Fruit fly (Drosophila melanogaster) whole organism, embryonic: ENCODE measurements around the gene Doc2.

Source experiments
- Ada2b ChIP-seq: fragments of 200-800 bp; sonication (Bioruptor generic); IDR thresholded peaks from 2 replicates; pipeline ENCODE4 v1.3.6; 2022; ENCODE audit warnings: missing biosample characterization, missing genetic modification characterization
- Asciz ChIP-seq: fragments of 200-800 bp; sonication (Bioruptor generic); optimal IDR thresholded peaks from 2 replicates; lab custom pipeline; 2017; ENCODE audit warnings: missing biosample characterization, mild to moderate bottlenecking, missing genetic modification characterization, missing genetic modification reagents
- B-H1 ChIP-seq: fragments of 200-800 bp; sonication (Bioruptor generic); IDR thresholded peaks from 3 replicates; pipeline ENCODE4 v1.3.6; 2022; ENCODE audit warnings: missing biosample characterization, missing genetic modification characterization
- C15 ChIP-seq: fragments of 200-800 bp; sonication (Bioruptor generic); IDR thresholded peaks from 3 replicates; pipeline ENCODE4 v1.3.6; 2022; ENCODE audit warnings: missing biosample characterization, missing genetic modification characterization
- CG10209 ChIP-seq: fragments of 200-800 bp; sonication (Bioruptor generic); optimal IDR thresholded peaks from 3 replicates; lab custom pipeline; 2017; ENCODE audit warnings: missing biosample characterization, mild to moderate bottlenecking, missing genetic modification characterization, missing genetic modification reagents
- CG10462 ChIP-seq: fragments of 200-800 bp; sonication (Bioruptor generic); optimal IDR thresholded peaks from 2 replicates; lab custom pipeline; 2016; ENCODE audit warnings: missing biosample characterization, missing genetic modification characterization
- CG10959 ChIP-seq: fragments of 200-800 bp; sonication (Bioruptor generic); IDR thresholded peaks from 2 replicates; pipeline ENCODE4 v1.3.6; 2022; ENCODE audit warnings: missing biosample characterization, missing genetic modification characterization
- CG11093 ChIP-seq: fragments of 200-800 bp; sonication (Bioruptor generic); IDR thresholded peaks from 3 replicates; pipeline ENCODE4 v1.3.6; 2022; ENCODE audit warnings: missing biosample characterization, missing genetic modification characterization
- CG12071 ChIP-seq: fragments of 200-800 bp; sonication (Bioruptor generic); optimal IDR thresholded peaks from 3 replicates; lab custom pipeline; 2018; ENCODE audit warnings: missing biosample characterization, mild to moderate bottlenecking, missing genetic modification characterization
- CG12391 ChIP-seq: fragments of 200-800 bp; sonication (Bioruptor generic); optimal IDR thresholded peaks from 3 replicates; lab custom pipeline; 2018; ENCODE audit warnings: missing biosample characterization, mild to moderate bottlenecking, missing genetic modification characterization, moderate library complexity
- CG12942 ChIP-seq: fragments of 200-800 bp; sonication (Bioruptor generic); optimal IDR thresholded peaks from 3 replicates; lab custom pipeline; 2016; ENCODE audit warnings: missing biosample characterization, missing genetic modification characterization
- CG13296 ChIP-seq: fragments of 200-800 bp; sonication (Bioruptor generic); optimal IDR thresholded peaks from 3 replicates; lab custom pipeline; 2018; ENCODE audit warnings: missing biosample characterization, mild to moderate bottlenecking, missing genetic modification characterization
- CG15073 ChIP-seq: fragments of 200-800 bp; sonication (Bioruptor generic); optimal IDR thresholded peaks from 2 replicates; lab custom pipeline; 2016; ENCODE audit warnings: missing biosample characterization, missing genetic modification characterization
- CG15601 ChIP-seq: fragments of 200-800 bp; sonication (Bioruptor generic); optimal IDR thresholded peaks from 3 replicates; lab custom pipeline; 2019; ENCODE audit warnings: missing biosample characterization, mild to moderate bottlenecking, missing genetic modification characterization, moderate library complexity
- CG16813 ChIP-seq: fragments of 200-800 bp; sonication (Bioruptor generic); IDR thresholded peaks from 3 replicates; pipeline ENCODE4 v1.3.6; 2022; ENCODE audit warnings: missing biosample characterization, missing genetic modification characterization; ENCODE audit not compliant: partially characterized antibody
- CG1832 ChIP-seq: fragments of 200-800 bp; sonication (Bioruptor generic); optimal IDR thresholded peaks from 2 replicates; lab custom pipeline; 2017; ENCODE audit warnings: missing biosample characterization, mild to moderate bottlenecking, missing genetic modification characterization, inconsistent platforms
- CG2129 ChIP-seq: fragments of 200-800 bp; sonication (Bioruptor generic); IDR thresholded peaks from 2 replicates; pipeline ENCODE4 v1.3.6; 2022; ENCODE audit warnings: missing biosample characterization, missing genetic modification characterization; ENCODE audit not compliant: partially characterized antibody
- CG3995 ChIP-seq: fragments of 200-800 bp; sonication (Bioruptor generic); optimal IDR thresholded peaks from 3 replicates; lab custom pipeline; 2016; ENCODE audit warnings: missing biosample characterization, missing genetic modification characterization
- CG4617 ChIP-seq: fragments of 200-800 bp; sonication (Bioruptor generic); optimal IDR thresholded peaks from 3 replicates; lab custom pipeline; 2016; ENCODE audit warnings: missing biosample characterization, missing genetic modification characterization, borderline replicate concordance
- CG6683 ChIP-seq: fragments of 200-800 bp; sonication (Bioruptor generic); optimal IDR thresholded peaks from 2 replicates; lab custom pipeline; 2017; ENCODE audit warnings: missing biosample characterization, mild to moderate bottlenecking, missing genetic modification characterization, missing genetic modification reagents
- CG7271 ChIP-seq: fragments of 200-800 bp; sonication (Bioruptor generic); optimal IDR thresholded peaks from 2 replicates; lab custom pipeline; 2018; ENCODE audit warnings: missing biosample characterization, mild to moderate bottlenecking, missing genetic modification characterization, moderate library complexity
- D ChIP-seq, 2 experiments: fragments of 200-800 bp in 1 of 2; fragments of >200 bp in 1 of 2; sonication (Bioruptor generic) in 1 of 2; optimal IDR thresholded peaks; 2 replicates in 1 of 2; 3 replicates in 1 of 2; lab custom pipeline; 2017; ENCODE audit warnings: mild to moderate bottlenecking in 1 of 2, missing biosample characterization in 1 of 2, missing genetic modification characterization in 1 of 2, missing genetic modification reagents in 1 of 2
- D19A ChIP-seq: fragments of 200-800 bp; optimal IDR thresholded peaks from 3 replicates; lab custom pipeline; 2019; ENCODE audit warnings: missing biosample characterization, mild to moderate bottlenecking, missing genetic modification characterization, moderate library complexity
- ERR ChIP-seq: fragments of 200-800 bp; sonication (Bioruptor generic); optimal IDR thresholded peaks from 2 replicates; lab custom pipeline; 2016; ENCODE audit warnings: missing biosample characterization, missing genetic modification characterization
- Fer3 ChIP-seq: fragments of 200-800 bp; sonication (Bioruptor generic); optimal IDR thresholded peaks from 2 replicates; lab custom pipeline; 2018; ENCODE audit warnings: missing biosample characterization, mild to moderate bottlenecking, missing genetic modification characterization, moderate library complexity
- HLH4C ChIP-seq: fragments of 200-800 bp; sonication (Bioruptor generic); IDR thresholded peaks from 3 replicates; pipeline ENCODE4 v1.3.6; 2022; ENCODE audit warnings: missing biosample characterization, missing genetic modification characterization; ENCODE audit not compliant: partially characterized antibody
- Hr78 ChIP-seq, 2 experiments: fragments of 200-800 bp in 1 of 2; fragments of >200 bp in 1 of 2; sonication (Bioruptor generic) in 1 of 2; optimal IDR thresholded peaks; 2 replicates each; lab custom pipeline; 2017 to 2019; ENCODE audit warnings: missing biosample characterization in 2 of 2, missing genetic modification characterization in 2 of 2, mild to moderate bottlenecking in 1 of 2, moderate library complexity in 1 of 2
- Lhr ChIP-seq: fragments of 200-800 bp; sonication (Bioruptor generic); optimal IDR thresholded peaks from 3 replicates; lab custom pipeline; 2017; ENCODE audit warnings: mild to moderate bottlenecking, missing biosample characterization, missing genetic modification reagents, missing genetic modification characterization
- MTF-1 ChIP-seq: fragments of 200-800 bp; sonication (Bioruptor generic); optimal IDR thresholded peaks from 2 replicates; lab custom pipeline; 2018; ENCODE audit warnings: missing biosample characterization, mild to moderate bottlenecking, missing genetic modification characterization, borderline replicate concordance
- Meics ChIP-seq: fragments of 200-800 bp; sonication (Bioruptor generic); optimal IDR thresholded peaks from 2 replicates; lab custom pipeline; 2017; ENCODE audit warnings: missing biosample characterization, mild to moderate bottlenecking, missing genetic modification characterization
- Sry-β ChIP-seq: fragments of 200-800 bp; sonication (Bioruptor generic); optimal IDR thresholded peaks from 2 replicates; lab custom pipeline; 2018; ENCODE audit warnings: missing biosample characterization, mild to moderate bottlenecking, missing genetic modification characterization, moderate library complexity
- az2 ChIP-seq: fragments of 200-800 bp; sonication (Bioruptor generic); optimal IDR thresholded peaks from 3 replicates; lab custom pipeline; 2016; ENCODE audit warnings: missing biosample characterization, missing genetic modification characterization
- bcd ChIP-seq: fragments of 200-800 bp; sonication (Bioruptor generic); optimal IDR thresholded peaks from 2 replicates; lab custom pipeline; 2017; ENCODE audit warnings: missing biosample characterization, mild to moderate bottlenecking, missing genetic modification characterization
- chinmo ChIP-seq: fragments of 200-800 bp; sonication (Bioruptor generic); IDR thresholded peaks from 4 replicates; pipeline ENCODE4 v1.3.6; 2022; ENCODE audit warnings: missing biosample characterization, missing genetic modification characterization; ENCODE audit not compliant: partially characterized antibody
- crc ChIP-seq: fragments of 200-800 bp; sonication (Bioruptor generic); optimal IDR thresholded peaks from 2 replicates; lab custom pipeline; 2016; ENCODE audit warnings: missing biosample characterization, missing genetic modification characterization
- dati ChIP-seq: fragments of 200-800 bp; sonication (Bioruptor generic); IDR thresholded peaks from 2 replicates; pipeline ENCODE4 v1.3.6; 2022; ENCODE audit warnings: missing biosample characterization, missing genetic modification characterization
- disco-r ChIP-seq: fragments of 200-800 bp; sonication (Bioruptor generic); optimal IDR thresholded peaks from 2 replicates; lab custom pipeline; 2016; ENCODE audit warnings: missing biosample characterization, missing genetic modification characterization
- dm ChIP-seq: fragments of 200-800 bp; sonication (Bioruptor generic); optimal IDR thresholded peaks from 3 replicates; lab custom pipeline; 2016; ENCODE audit warnings: missing biosample characterization, missing genetic modification characterization
- gcm2 ChIP-seq: fragments of 200-800 bp; sonication (Bioruptor generic); optimal IDR thresholded peaks from 2 replicates; lab custom pipeline; 2016; ENCODE audit warnings: missing biosample characterization, missing genetic modification characterization
- lmd ChIP-seq: fragments of 200-800 bp; sonication (Bioruptor generic); IDR thresholded peaks from 2 replicates; pipeline ENCODE4 v1.3.6; 2022; ENCODE audit warnings: missing biosample characterization, missing genetic modification characterization
- nau ChIP-seq: fragments of 200-800 bp; sonication (Bioruptor generic); optimal IDR thresholded peaks from 3 replicates; lab custom pipeline; 2017; ENCODE audit warnings: missing biosample characterization, mild to moderate bottlenecking, missing genetic modification characterization, missing genetic modification reagents
- prd ChIP-seq, 3 experiments: fragments of >200 bp in 2 of 3; fragments of 200-800 bp in 1 of 3; sonication (Bioruptor generic) in 1 of 3; optimal IDR thresholded peaks in 2 of 3; IDR thresholded peaks in 1 of 3; 2 replicates in 2 of 3; 3 replicates in 1 of 3; pipeline versions ENCODE4 v1.3.6 to Lab custom; 2017 to 2022; ENCODE audit warnings: missing biosample characterization in 1 of 3, missing genetic modification characterization in 1 of 3
- ranshi ChIP-seq: fragments of 200-800 bp; sonication (Bioruptor generic); IDR thresholded peaks from 2 replicates; pipeline ENCODE4 v1.3.6; 2022; ENCODE audit warnings: missing biosample characterization, missing genetic modification characterization
- sima ChIP-seq: fragments of 200-800 bp; sonication (Bioruptor generic); optimal IDR thresholded peaks from 2 replicates; lab custom pipeline; 2016; ENCODE audit warnings: missing biosample characterization, missing genetic modification characterization
- tap ChIP-seq: fragments of 200-800 bp; optimal IDR thresholded peaks from 3 replicates; lab custom pipeline; 2019; ENCODE audit warnings: missing biosample characterization, mild to moderate bottlenecking, missing genetic modification characterization, moderate library complexity
- tll ChIP-seq, 2 experiments: fragments of 200-800 bp in 1 of 2; fragments of >200 bp in 1 of 2; sonication (Bioruptor generic) in 1 of 2; optimal IDR thresholded peaks; 2 replicates each; lab custom pipeline; 2017 to 2019; ENCODE audit warnings: missing biosample characterization in 2 of 2, missing genetic modification characterization in 2 of 2, mild to moderate bottlenecking in 1 of 2, moderate library complexity in 1 of 2
- ttk ChIP-seq: fragments of 200-800 bp; sonication (Bioruptor generic); IDR thresholded peaks from 2 replicates; pipeline ENCODE4 v2.1.2; 2022; ENCODE audit warnings: missing biosample characterization, missing genetic modification characterization
- vnd ChIP-seq: fragments of 200-800 bp; sonication (Bioruptor generic); IDR thresholded peaks from 3 replicates; pipeline ENCODE4 v1.3.6; 2022; ENCODE audit warnings: missing biosample characterization, missing genetic modification characterization; ENCODE audit not compliant: partially characterized antibody

Gene Doc2

DNA sequence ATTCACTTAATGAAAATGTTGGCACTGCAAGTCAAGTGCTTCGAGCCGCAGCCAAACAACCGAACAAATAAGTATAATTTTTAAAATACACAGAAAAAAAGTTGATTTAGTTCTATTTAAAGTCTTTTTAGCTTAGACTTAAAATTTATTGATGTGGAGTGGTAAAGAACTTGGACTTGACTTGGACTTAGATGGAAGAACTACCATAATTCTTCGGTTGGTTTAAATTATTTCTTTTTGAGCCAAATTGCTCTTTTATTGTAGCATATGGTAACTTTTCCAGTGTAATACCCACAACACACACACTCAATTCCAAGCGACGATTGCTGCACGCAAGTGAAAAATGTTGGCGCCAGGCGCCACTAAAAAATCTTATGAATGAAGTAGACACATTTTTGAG, 9.0 kb upstream of the Doc2 start (continued):
- no peak for TF ChIP-seq B-H1 (GFP tag; lab: Robert Waterston, UW)
- no peak for TF ChIP-seq crc (GFP tag; lab: Kevin White, UChicago)
- TF ChIP-seq bcd = peak; percentile 35
- peak; percentile 72 for TF ChIP-seq CG10959 (GFP tag; lab: Robert Waterston, UW)
- no peak for TF ChIP-seq Sry-β
- TF ChIP-seq Fer3 (tag; lab: Kevin White, UChicago) = no peak
- no peak for TF ChIP-seq C15 (GFP tag; lab: Robert Waterston, UW)
- no peak for TF ChIP-seq tll (GFP tag; optimal IDR thresholded peaks at IDR 0.05; lab: Kevin White, UChicago)
- TF ChIP-seq CG11093 = peak; percentile 43; the same call in 1 of the 3 replicates
- no peak for TF ChIP-seq CG12942 (GFP tag; lab: Kevin White, UChicago)
- TF ChIP-seq lmd = no peak
- peak; percentile 44 for TF ChIP-seq CG15601 (tag; lab: Kevin White, UChicago)
- no peak for TF ChIP-seq sima (GFP tag; lab: Kevin White, UChicago)
- no peak for TF ChIP-seq HLH4C (GFP tag; lab: Robert Waterston, UW)
- TF ChIP-seq Meics = no peak
- TF ChIP-seq CG6683 (GFP tag; lab: Kevin White, UChicago) = no peak
- no peak for TF ChIP-seq vnd (GFP tag; lab: Robert Waterston, UW)
- TF ChIP-seq Hr78 (GFP tag; optimal IDR thresholded peaks at IDR 0.05; lab: Kevin White, UChicago) = no peak
- no peak for TF ChIP-seq gcm2 (GFP tag; lab: Kevin White, UChicago)
- no peak for TF ChIP-seq CG1832 (GFP tag; lab: Kevin White, UChicago)
- TF ChIP-seq nau (GFP tag; lab: Kevin White, UChicago) = no peak
- no peak for TF ChIP-seq CG4617 (GFP tag; lab: Kevin White, UChicago)
- TF ChIP-seq dm (GFP tag; lab: Kevin White, UChicago) = peak; percentile 23
- no peak for TF ChIP-seq tap (tag; lab: Kevin White, UChicago)
- no peak for TF ChIP-seq CG13296
- no peak for TF ChIP-seq CG10462 (GFP tag; lab: Kevin White, UChicago)
- TF ChIP-seq chinmo (GFP tag; lab: Robert Waterston, UW) = no peak
- no peak for TF ChIP-seq prd (optimal IDR thresholded peaks at IDR 0.05; lab: Kevin White, UChicago)
- TF ChIP-seq prd (GFP tag; IDR thresholded peaks at IDR 0.05; lab: Robert Waterston, UW) = peak; percentile 61; the same call in 2 of the 3 replicates
- no peak for TF ChIP-seq CG7271
- no peak for TF ChIP-seq CG15073 (GFP tag; lab: Kevin White, UChicago)
- TF ChIP-seq CG12071 (GFP tag; lab: Kevin White, UChicago) = no peak
- TF ChIP-seq Lhr (GFP tag; lab: Kevin White, UChicago) = peak; percentile 21
- TF ChIP-seq az2 (GFP tag; lab: Kevin White, UChicago) = peak; percentile 52
- TF ChIP-seq CG16813 (GFP tag; lab: Robert Waterston, UW) = no peak
- TF ChIP-seq ERR (GFP tag; lab: Kevin White, UChicago) = no peak
- TF ChIP-seq D19A (tag; lab: Kevin White, UChicago) = peak; percentile 49
- peak; percentile 33; the same call in 1 of the 2 replicates for TF ChIP-seq ranshi
- TF ChIP-seq Asciz = no peak
- TF ChIP-seq CG3995 (GFP tag; lab: Kevin White, UChicago) = no peak
- TF ChIP-seq ttk (GFP tag; lab: Robert Waterston, UW) = no peak
- no peak for TF ChIP-seq CG2129 (GFP tag; lab: Robert Waterston, UW)
- peak; percentile 31 for TF ChIP-seq CG10209 (GFP tag; lab: Kevin White, UChicago)
- TF ChIP-seq dati (GFP tag; lab: Robert Waterston, UW) = no peak
- TF ChIP-seq disco-r (GFP tag; lab: Kevin White, UChicago) = no peak
- no peak for TF ChIP-seq D (optimal IDR thresholded peaks at IDR 0.05; lab: Kevin White, UChicago)
- peak; percentile 38 for TF ChIP-seq D (GFP tag; optimal IDR thresholded peaks at IDR 0.05; lab: Kevin White, UChicago)
- TF ChIP-seq MTF-1 (GFP tag; lab: Kevin White, UChicago) = no peak
- TF ChIP-seq Ada2b = no peak
- peak; percentile 68 for TF ChIP-seq CG12391 (tag; lab: Kevin White, UChicago)
